Fruit fly (Drosophila melanogaster) whole organism, wandering third instar larva: Measurements from ENCODE around the gene Mdh1.

Source experiments
- Abd-B ChIP-seq: fragments of >200 bp; optimal IDR thresholded peaks from 2 replicates; lab custom pipeline; 2017; ENCODE audit warnings: missing biosample characterization, missing genetic modification characterization
- CG32264 ChIP-seq: fragments of 200-800 bp; sonication (Bioruptor generic); optimal IDR thresholded peaks from 2 replicates; lab custom pipeline; 2016; ENCODE audit warnings: missing biosample characterization, missing genetic modification characterization
- CG9705 ChIP-seq: fragments of 200-800 bp; sonication (Bioruptor generic); optimal IDR thresholded peaks from 2 replicates; lab custom pipeline; 2018; ENCODE audit warnings: missing biosample characterization, mild to moderate bottlenecking, missing genetic modification characterization
- CrebA ChIP-seq: fragments of 200-800 bp; sonication (Bioruptor generic); optimal IDR thresholded peaks from 2 replicates; lab custom pipeline; 2016; ENCODE audit warnings: missing biosample characterization, mild to moderate bottlenecking, missing genetic modification characterization, borderline replicate concordance
- Dfd ChIP-seq: fragments of >200 bp; optimal IDR thresholded peaks from 2 replicates; lab custom pipeline; 2017; ENCODE audit warnings: missing biosample characterization, missing genetic modification characterization
- Dif ChIP-seq: fragments of 200-275, 200-300 bp; sonication (Bioruptor generic); optimal IDR thresholded peaks from 2 replicates; lab custom pipeline; 2018; ENCODE audit warnings: missing biosample characterization, missing genetic modification characterization; ENCODE audit not compliant: partially characterized antibody
- GATAd ChIP-seq: sonication (Bioruptor generic); optimal IDR thresholded peaks from 2 replicates; lab custom pipeline; 2016; ENCODE audit warnings: missing biosample characterization, missing genetic modification characterization
- HLH106 ChIP-seq: fragments of 200-800 bp; optimal IDR thresholded peaks from 3 replicates; lab custom pipeline; 2019; ENCODE audit warnings: missing biosample characterization, mild to moderate bottlenecking, missing genetic modification characterization, moderate library complexity
- Hnf4 ChIP-seq: fragments of 200-800 bp; sonication (Bioruptor generic); optimal IDR thresholded peaks from 2 replicates; lab custom pipeline; 2016; ENCODE audit warnings: missing biosample characterization, mild to moderate bottlenecking, missing genetic modification characterization
- Hr78 ChIP-seq: fragments of >200 bp; optimal IDR thresholded peaks from 2 replicates; lab custom pipeline; 2017; ENCODE audit warnings: missing biosample characterization, missing genetic modification characterization
- Hr83 ChIP-seq: fragments of 200-300 bp; sonication (Bioruptor generic); optimal IDR thresholded peaks from 2 replicates; lab custom pipeline; 2016; ENCODE audit warnings: missing biosample characterization, mild to moderate bottlenecking, missing genetic modification characterization, moderate library complexity; ENCODE audit not compliant: poor library complexity, severe bottlenecking
- Jra ChIP-seq: sonication (Bioruptor generic); optimal IDR thresholded peaks from 2 replicates; lab custom pipeline; 2016; ENCODE audit warnings: missing biosample characterization, missing genetic modification characterization
- Mio ChIP-seq: sonication (Bioruptor generic); optimal IDR thresholded peaks from 2 replicates; lab custom pipeline; 2016; ENCODE audit warnings: missing biosample characterization, missing genetic modification characterization
- Myc ChIP-seq: fragments of >200 bp; optimal IDR thresholded peaks from 2 replicates; lab custom pipeline; 2017
- N ChIP-seq: fragments of >200 bp; optimal IDR thresholded peaks from 2 replicates; lab custom pipeline; 2018; ENCODE audit warnings: missing biosample characterization, missing external identifiers, missing genetic modification characterization
- OdsH ChIP-seq: fragments of 200-800 bp; sonication (Bioruptor generic); optimal IDR thresholded peaks from 2 replicates; lab custom pipeline; 2016; ENCODE audit warnings: missing biosample characterization, mild to moderate bottlenecking, missing genetic modification characterization
- Rel ChIP-seq, 2 experiments: fragments of 200-800 bp; sonication (Bioruptor generic) in 1 of 2; optimal IDR thresholded peaks; 2 replicates in 1 of 2; 3 replicates in 1 of 2; lab custom pipeline; 2016 to 2019; ENCODE audit warnings: mild to moderate bottlenecking in 2 of 2, missing biosample characterization in 2 of 2, missing genetic modification characterization in 2 of 2, moderate library complexity in 1 of 2
- Sp1 ChIP-seq: fragments of 200-800 bp; sonication (Bioruptor generic); optimal IDR thresholded peaks from 3 replicates; lab custom pipeline; 2019; ENCODE audit warnings: missing biosample characterization, mild to moderate bottlenecking, missing genetic modification characterization, moderate library complexity
- Vsx2 ChIP-seq: fragments of 200-300, 225-300 bp; sonication (Bioruptor generic); optimal IDR thresholded peaks from 2 replicates; lab custom pipeline; 2018; ENCODE audit warnings: missing biosample characterization, missing genetic modification characterization; ENCODE audit not compliant: partially characterized antibody
- br ChIP-seq: fragments of 200-800 bp; sonication (Bioruptor generic); optimal IDR thresholded peaks from 2 replicates; lab custom pipeline; 2016; ENCODE audit warnings: missing biosample characterization, missing genetic modification characterization
- brk ChIP-seq: fragments of 200-800 bp; sonication (Bioruptor generic); optimal IDR thresholded peaks from 2 replicates; lab custom pipeline; 2016; ENCODE audit warnings: missing biosample characterization, mild to moderate bottlenecking, missing genetic modification characterization
- dl ChIP-seq, 2 experiments: fragments of 175-275, 200-275 bp in 1 of 2; fragments of 200-275 bp in 1 of 2; sonication (Bioruptor generic); optimal IDR thresholded peaks; lab custom pipeline; 2018; ENCODE audit warnings: mild to moderate bottlenecking in 2 of 2, missing biosample characterization in 2 of 2, missing genetic modification characterization in 2 of 2, moderate library complexity in 2 of 2; ENCODE audit not compliant: partially characterized antibody in 2 of 2, insufficient read depth in 1 of 2
- dmrt93B ChIP-seq: fragments of 200-800 bp; sonication (Bioruptor generic); optimal IDR thresholded peaks from 2 replicates; lab custom pipeline; 2018; ENCODE audit warnings: missing biosample characterization, mild to moderate bottlenecking, missing genetic modification characterization
- dsf ChIP-seq: sonication (Bioruptor generic); optimal IDR thresholded peaks from 2 replicates; lab custom pipeline; 2016; ENCODE audit warnings: missing biosample characterization, missing genetic modification characterization, borderline replicate concordance
- ey ChIP-seq: fragments of 200-800 bp; sonication (Bioruptor generic); optimal IDR thresholded peaks from 2 replicates; lab custom pipeline; 2016; ENCODE audit warnings: missing biosample characterization, missing genetic modification characterization
- foxo ChIP-seq, 2 experiments: fragments of 200-800 bp; sonication (Bioruptor generic); optimal IDR thresholded peaks; 2 replicates in 1 of 2; 3 replicates in 1 of 2; lab custom pipeline; 2016 to 2017; ENCODE audit warnings: missing biosample characterization in 2 of 2, missing genetic modification characterization in 2 of 2
- fru ChIP-seq: fragments of 200-800 bp; sonication (Bioruptor generic); optimal IDR thresholded peaks from 3 replicates; lab custom pipeline; 2016; ENCODE audit warnings: missing biosample characterization, mild to moderate bottlenecking, missing genetic modification characterization
- h ChIP-seq: fragments of 200-800 bp; sonication (Bioruptor generic); optimal IDR thresholded peaks from 3 replicates; lab custom pipeline; 2016; ENCODE audit warnings: missing biosample characterization, mild to moderate bottlenecking, missing genetic modification characterization
- jim ChIP-seq: fragments of 175-275, 200-325 bp; sonication (Bioruptor generic); optimal IDR thresholded peaks from 2 replicates; lab custom pipeline; 2016; ENCODE audit warnings: missing biosample characterization, mild to moderate bottlenecking, missing genetic modification characterization
- lola ChIP-seq: fragments of >200 bp; optimal IDR thresholded peaks from 2 replicates; lab custom pipeline; 2017; ENCODE audit warnings: missing biosample characterization, missing genetic modification characterization
- pan ChIP-seq: fragments of >200 bp; optimal IDR thresholded peaks from 2 replicates; lab custom pipeline; 2017
- psq ChIP-seq: fragments of 200-800 bp; sonication (Bioruptor generic); optimal IDR thresholded peaks from 3 replicates; lab custom pipeline; 2017; ENCODE audit warnings: missing biosample characterization, mild to moderate bottlenecking, missing genetic modification characterization, moderate library complexity
- rgr ChIP-seq: fragments of 200-800 bp; sonication (Bioruptor generic); optimal IDR thresholded peaks from 3 replicates; lab custom pipeline; 2016; ENCODE audit warnings: missing biosample characterization, mild to moderate bottlenecking, missing genetic modification characterization
- sage ChIP-seq: fragments of 200-800 bp; sonication (Bioruptor generic); optimal IDR thresholded peaks from 2 replicates; lab custom pipeline; 2016; ENCODE audit warnings: missing biosample characterization, mild to moderate bottlenecking, missing genetic modification characterization
- sv ChIP-seq: fragments of 200-800 bp; sonication (Bioruptor generic); optimal IDR thresholded peaks from 3 replicates; lab custom pipeline; 2016; ENCODE audit warnings: missing biosample characterization, missing genetic modification characterization
- tai ChIP-seq: sonication (Bioruptor generic); optimal IDR thresholded peaks from 2 replicates; lab custom pipeline; 2016; ENCODE audit warnings: missing biosample characterization, missing genetic modification characterization
- usp ChIP-seq: fragments of >200 bp; optimal IDR thresholded peaks from 2 replicates; lab custom pipeline; 2017; ENCODE audit warnings: missing biosample characterization, missing genetic modification characterization
- woc ChIP-seq: sonication (Bioruptor generic); optimal IDR thresholded peaks from 2 replicates; lab custom pipeline; 2016; ENCODE audit warnings: missing biosample characterization, mild to moderate bottlenecking, missing genetic modification characterization

Gene Mdh1

DNA sequence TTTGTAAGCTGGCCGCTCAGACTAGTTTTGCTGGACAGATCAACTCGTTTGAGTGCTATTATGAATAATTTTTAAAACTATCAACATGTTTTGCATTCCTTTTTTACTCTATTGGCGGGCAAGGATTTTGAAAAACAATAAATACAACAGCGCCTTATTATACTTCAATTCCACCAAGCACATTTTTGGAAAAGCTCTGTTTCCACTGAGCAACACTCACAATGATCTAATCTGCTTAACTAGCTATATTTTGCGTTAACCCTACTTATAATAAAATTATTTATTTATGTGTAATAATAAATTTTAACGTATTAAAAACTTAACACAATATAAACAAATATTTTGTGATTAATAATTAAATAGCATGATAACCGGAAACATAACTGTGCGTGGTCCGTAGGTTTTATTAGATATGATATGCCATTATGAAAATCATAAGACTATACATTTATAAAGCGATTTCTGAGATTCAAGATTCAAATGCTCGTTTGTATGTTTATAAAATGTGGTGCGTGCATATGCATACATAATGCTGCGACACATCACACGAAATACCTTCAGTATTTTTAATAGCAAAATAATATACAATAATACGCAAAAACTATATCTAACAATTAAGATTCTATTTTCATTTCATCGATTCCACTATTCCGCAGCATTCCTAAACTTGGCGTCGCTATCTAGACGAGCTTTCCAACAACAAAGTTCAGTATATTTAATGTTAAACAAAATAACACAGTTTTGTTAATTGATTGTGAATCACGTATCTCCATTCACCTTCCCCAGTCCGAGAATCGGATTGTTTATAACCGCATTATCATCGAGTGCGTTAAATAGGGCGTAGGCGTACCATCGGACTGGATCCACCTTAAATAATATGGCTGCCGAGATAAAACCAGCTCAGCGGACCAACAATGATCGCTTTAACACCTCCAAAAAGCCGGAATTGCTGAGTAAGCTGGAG is 26.8 kb upstream of the Mdh1 start, which contains the start of the genes pie and Wdfy2:
Gene pie, minus strand, starts transcription at position 138 of the 964 bp plus-strand sequence.
Gene Wdfy2, plus strand, starts transcription at position 649 of the 964 bp plus-strand sequence.
- TF ChIP-seq dsf (GFP tag; lab: Kevin White, UChicago) = no peak
- TF ChIP-seq HLH106 (tag; lab: Kevin White, UChicago) = no peak
- TF ChIP-seq GATAd = no peak
- TF ChIP-seq dmrt93B = no peak
- no peak for TF ChIP-seq sv (GFP tag; lab: Kevin White, UChicago)
- no peak for TF ChIP-seq dl (GFP tag; optimal IDR thresholded peaks at IDR 0.05; lab: Kevin White, UChicago; ENCODE audit: insufficient read depth in 1 of 2, partially characterized antibody in 2 of 2)
- no peak for TF ChIP-seq fru (GFP tag; lab: Kevin White, UChicago)
- no peak for TF ChIP-seq Myc
- TF ChIP-seq Dif = no peak
- no peak for TF ChIP-seq sage
- no peak for TF ChIP-seq rgr (GFP tag; lab: Kevin White, UChicago)
- peak; percentile 41 for TF ChIP-seq woc (GFP tag; lab: Kevin White, UChicago)
- no peak for TF ChIP-seq pan (lab: Kevin White, UChicago)
- TF ChIP-seq lola (GFP tag; lab: Kevin White, UChicago) = peak; percentile 79
- no peak for TF ChIP-seq Hr83 (GFP tag; lab: Kevin White, UChicago)
- no peak for TF ChIP-seq Vsx2 (GFP tag; lab: Kevin White, UChicago)
- TF ChIP-seq usp (GFP tag; lab: Kevin White, UChicago) = no peak
- no peak for TF ChIP-seq CG9705 (GFP tag; lab: Kevin White, UChicago)
- no peak for TF ChIP-seq tai (GFP tag; lab: Kevin White, UChicago)
- no peak for TF ChIP-seq foxo (GFP tag; optimal IDR thresholded peaks at IDR 0.05; lab: Kevin White, UChicago)
- TF ChIP-seq Hr78 (GFP tag; lab: Kevin White, UChicago) = peak; percentile 83
- TF ChIP-seq Dfd (GFP tag; lab: Kevin White, UChicago) = no peak
- TF ChIP-seq Abd-B (GFP tag; lab: Kevin White, UChicago) = no peak
- TF ChIP-seq ey (GFP tag; lab: Kevin White, UChicago) = no peak
- no peak for TF ChIP-seq jim (GFP tag; lab: Kevin White, UChicago)
- no peak for TF ChIP-seq br (GFP tag; lab: Kevin White, UChicago)
- TF ChIP-seq OdsH (GFP tag; lab: Kevin White, UChicago) = no peak
- no peak for TF ChIP-seq Hnf4 (GFP tag; lab: Kevin White, UChicago)
- TF ChIP-seq Sp1 (GFP tag; lab: Kevin White, UChicago) = no peak
- peak; percentile 99 for TF ChIP-seq N (GFP tag; lab: Kevin White, UChicago)
- no peak for TF ChIP-seq Rel (GFP tag; optimal IDR thresholded peaks at IDR 0.05; lab: Kevin White, UChicago)
- TF ChIP-seq Rel (tag; optimal IDR thresholded peaks at IDR 0.05; lab: Kevin White, UChicago) = peak; percentile 95
- TF ChIP-seq brk (GFP tag; lab: Kevin White, UChicago) = no peak
- no peak for TF ChIP-seq CrebA (GFP tag; lab: Kevin White, UChicago)
- no peak for TF ChIP-seq Mio
- TF ChIP-seq h (GFP tag; lab: Kevin White, UChicago) = no peak
- TF ChIP-seq Jra (GFP tag; lab: Kevin White, UChicago) = no peak
- no peak for TF ChIP-seq CG32264 (GFP tag; lab: Kevin White, UChicago)
- no peak for TF ChIP-seq psq (GFP tag; lab: Kevin White, UChicago)

DNA sequence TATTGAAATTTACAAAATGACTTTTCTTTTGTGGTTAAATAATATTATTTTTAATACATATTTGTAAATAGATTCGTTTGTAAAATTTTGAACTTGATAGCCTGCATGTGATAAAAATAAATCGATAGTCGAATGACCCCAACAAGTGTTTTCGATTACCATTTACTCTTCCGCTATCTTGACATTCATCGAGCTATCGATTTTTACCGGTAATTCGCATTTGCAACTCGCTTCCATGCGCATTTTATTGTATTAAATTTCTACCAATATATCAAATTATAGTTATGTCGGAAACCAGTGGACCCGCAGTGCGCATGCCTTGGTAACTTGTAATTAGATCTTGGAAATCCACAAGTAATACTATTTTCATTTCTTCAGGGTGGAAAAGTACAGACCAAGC is 22.8 kb upstream of the Mdh1 start, which contains the start of gene RfC3:
Gene RfC3, plus strand, starts transcription at position 210 of the 400 bp plus-strand sequence.
- TF ChIP-seq Mio (no peak), N (GFP tag; lab: Kevin White, UChicago) (no peak), woc (GFP tag; lab: Kevin White, UChicago) (no peak), Rel (GFP tag; optimal IDR thresholded peaks at IDR 0.05; lab: Kevin White, UChicago) (no peak), Rel (tag; optimal IDR thresholded peaks at IDR 0.05; lab: Kevin White, UChicago) (no peak), rgr (GFP tag; lab: Kevin White, UChicago) (no peak)
